Worm (Caenorhabditis elegans): ENCODE results near the gene F49C12.4.

Gene F49C12.4

DNA sequence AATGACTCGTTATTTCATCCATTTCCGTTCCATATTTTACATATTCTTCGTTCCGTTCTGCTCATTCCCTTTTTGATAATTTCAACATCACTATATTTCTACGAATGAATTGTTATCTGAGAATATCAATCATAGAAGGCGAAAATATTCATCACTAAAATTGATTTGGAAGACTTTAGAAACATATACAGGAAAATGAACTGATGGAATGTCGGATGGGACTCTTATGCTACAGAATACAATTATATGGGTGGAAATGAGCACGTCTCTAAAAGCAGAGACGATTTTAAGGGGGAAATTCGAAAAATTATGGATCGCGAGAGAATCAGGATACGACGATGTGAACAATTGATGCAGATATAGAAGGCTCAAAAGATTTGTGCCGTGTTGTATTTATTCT is 16.1 kb upstream of the F49C12.4 start (continued):
- 0 out of 2 replicates have a peak, but pooled peaks have one; percentile 40 for TF ChIP-seq Y105C5A.15 (GFP tag; IDR thresholded peaks at IDR 0.05)

DNA sequence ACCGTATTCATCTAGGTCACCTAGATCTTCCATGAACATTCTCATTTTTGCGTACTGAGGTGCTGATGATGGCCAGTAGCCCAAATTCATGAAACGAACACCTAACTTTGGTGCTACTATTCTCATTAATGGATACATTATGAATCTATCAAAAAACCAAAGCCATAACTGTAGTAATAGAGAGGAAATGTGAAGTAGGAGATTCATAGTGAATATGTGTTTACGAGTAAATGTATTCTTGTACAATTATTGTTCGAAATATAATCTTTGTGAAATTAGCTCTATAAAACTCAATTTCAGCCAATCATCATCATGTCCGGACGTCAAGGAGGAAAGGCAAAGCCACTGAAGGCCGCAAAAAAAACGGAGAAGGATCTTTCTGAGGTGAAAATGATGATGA is 15.2 kb upstream of the F49C12.4 start, which contains the start of the genes F49C12.11 and nemt-1:
F49C12.11 (plus strand) TSS at position 301 of the 400 bp plus-strand sequence.
nemt-1 (minus strand) TSS at position 360 of the 400 bp plus-strand sequence.
- no peak for TF ChIP-seq ceh-82 (tag; optimal IDR thresholded peaks at IDR 0.05)
- no peak for TF ChIP-seq dve-1 (tag; optimal IDR thresholded peaks at IDR 0.05; ENCODE audit: insufficient read depth)
- TF ChIP-seq jun-1 (tag; optimal IDR thresholded peaks at IDR 0.05), result no peak
- TF ChIP-seq nhr-42 (GFP tag; IDR thresholded peaks at IDR 0.05), result no peak
- TF ChIP-seq spr-1 (tag; optimal IDR thresholded peaks at IDR 0.05), result no peak
- TF ChIP-seq duxl-1 (tag; optimal IDR thresholded peaks at IDR 0.05; ENCODE audit: poor library complexity), result no peak
- TF ChIP-seq daf-16 (GFP tag; optimal IDR thresholded peaks at IDR 0.05), result no peak
- TF ChIP-seq daf-16 (tag; optimal IDR thresholded peaks at IDR 0.05), result no peak
- no peak for TF ChIP-seq nhr-111 (GFP tag; optimal IDR thresholded peaks at IDR 0.05)
- TF ChIP-seq arid-1 (GFP tag; conservative IDR thresholded peaks at IDR 0.05), result no peak
- TF ChIP-seq aly-2 (tag; optimal IDR thresholded peaks at IDR 0.05), result no peak
- no peak for TF ChIP-seq zfp-2 (tag; optimal IDR thresholded peaks at IDR 0.05)
- TF ChIP-seq ces-1 (GFP tag; optimal IDR thresholded peaks at IDR 0.05), result no peak

DNA sequence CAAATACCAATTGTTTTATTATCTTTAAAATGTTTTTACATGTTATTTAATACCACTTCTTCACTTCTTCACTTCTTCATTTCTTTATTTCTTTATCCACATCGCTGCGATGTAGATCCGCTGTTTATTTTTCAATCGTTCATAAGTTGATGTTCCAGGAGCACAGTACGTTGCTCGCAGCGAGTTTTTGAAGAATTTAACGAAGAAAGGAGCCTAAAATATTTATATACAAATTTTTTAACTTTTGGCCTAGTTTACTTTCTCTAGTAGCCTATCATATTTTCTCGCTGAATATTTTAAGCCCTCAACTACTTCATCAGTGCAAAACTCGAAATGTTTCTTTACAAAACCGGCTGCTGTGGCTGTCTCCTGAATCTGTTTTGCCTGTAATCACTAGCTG is 14.3 kb upstream of the F49C12.4 start:
- peak; percentile 55 for TF ChIP-seq lin-38 (GFP tag; IDR thresholded peaks at IDR 0.05)
- TF ChIP-seq nhr-41 (GFP tag; IDR thresholded peaks at IDR 0.05), result no peak
- TF ChIP-seq unc-130 (GFP tag; optimal IDR thresholded peaks at IDR 0.05), result no peak
- peak; percentile 75 for TF ChIP-seq aha-1 (tag)
- TF ChIP-seq dve-1 (tag; optimal IDR thresholded peaks at IDR 0.05; ENCODE audit: insufficient read depth), result no peak

DNA sequence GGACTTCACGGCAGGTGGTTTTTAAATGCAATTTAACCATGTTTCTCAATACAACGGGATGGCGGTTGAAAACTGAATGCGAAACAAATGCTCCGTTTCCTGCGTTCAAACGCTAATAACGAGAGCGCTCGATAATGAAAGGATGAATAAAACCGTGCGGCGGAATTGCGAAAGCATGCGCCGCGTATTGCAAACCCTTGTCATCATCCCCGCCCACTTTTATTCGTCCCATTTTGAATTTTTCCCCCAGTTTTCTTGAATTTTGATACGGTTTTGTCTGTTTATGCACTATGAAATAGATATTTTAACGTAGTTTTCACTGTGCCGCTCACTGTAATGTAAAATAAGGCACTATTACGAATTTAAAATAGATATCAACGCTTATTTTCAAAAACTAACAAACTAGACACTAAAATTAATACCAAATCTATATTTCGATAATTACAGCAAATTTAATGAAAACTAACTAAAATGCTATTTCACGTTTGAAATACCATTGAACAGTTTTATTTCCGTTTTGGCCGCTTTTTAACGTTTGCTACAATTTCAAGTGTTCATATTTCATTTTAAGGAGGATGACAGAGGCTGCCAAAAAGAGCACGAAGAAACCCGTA is 12.3 kb upstream of the F49C12.4 start, which contains the start of the genes F49C12.9 and rpn-7:
F49C12.9 (minus strand) TSS at position 148 of the 614 bp plus-strand sequence.
rpn-7 (plus strand) TSS at position 564 of the 614 bp plus-strand sequence.
- TF ChIP-seq unc-39 (tag; optimal IDR thresholded peaks at IDR 0.05) (no peak), mdl-1 (tag; optimal IDR thresholded peaks at IDR 0.05) (peak in 1 of 2 experiments; percentile 9), F44E2.7 (GFP tag; IDR thresholded peaks at IDR 0.05) (no peak), mxl-3 (GFP tag; optimal IDR thresholded peaks at IDR 0.05) (no peak), unc-62 (GFP tag; optimal IDR thresholded peaks at IDR 0.05 in 1 of 2) (peak in 1 of 2 experiments; percentile 21), unc-62 (tag; optimal IDR thresholded peaks at IDR 0.05) (no peak), F26F4.8 (GFP tag; conservative IDR thresholded peaks at IDR 0.05) (no peak), nhr-77 (tag; optimal IDR thresholded peaks at IDR 0.05) (no peak), dpl-1 (GFP tag; optimal IDR thresholded peaks at IDR 0.05) (peak; percentile 47), nhr-6 (tag; optimal IDR thresholded peaks at IDR 0.05) (no peak), daf-16 (GFP tag; optimal IDR thresholded peaks at IDR 0.05) (no peak), daf-16 (tag; optimal IDR thresholded peaks at IDR 0.05) (peak; percentile 12), T20F7.1 (GFP tag; optimal IDR thresholded peaks at IDR 0.05) (peak; percentile 3), saeg-2 (GFP tag; IDR thresholded peaks at IDR 0.05) (no peak), ctbp-1 (GFP tag; IDR thresholded peaks at IDR 0.05) (0 out of 2 replicates have a peak, but pooled peaks have one; percentile 9), nhr-111 (GFP tag; optimal IDR thresholded peaks at IDR 0.05) (no peak), fkh-10 (GFP tag; optimal IDR thresholded peaks at IDR 0.05) (peak; percentile 19), rbr-2 (tag; optimal IDR thresholded peaks at IDR 0.05) (peak; percentile 19), hlh-11 (tag; optimal IDR thresholded peaks at IDR 0.05) (peak; percentile 30), snpc-1.2 (GFP tag; IDR thresholded peaks at IDR 0.05) (peak; percentile 45; the same call in 1 of the 2 replicates), mes-2 (tag; optimal IDR thresholded peaks at IDR 0.05; ENCODE audit: poor library complexity, severe bottlenecking) (peak; percentile 83), dve-1 (tag; optimal IDR thresholded peaks at IDR 0.05; ENCODE audit: insufficient read depth) (peak; percentile 19), D1046.2 (GFP tag; IDR thresholded peaks at IDR 0.05) (no peak)

Measured in whole organism, L4 larva.